Fruit fly (Drosophila melanogaster) whole organism, embryonic: ENCODE measurements around the gene mRpS30.

Source experiments
- Atf3 ChIP-seq: fragments of 200-800 bp; sonication (Bioruptor generic); optimal IDR thresholded peaks from 3 replicates; lab custom pipeline; 2016; ENCODE audit warnings: missing biosample characterization, missing genetic modification characterization
- Atf6 ChIP-seq: fragments of 200-800 bp; sonication (Bioruptor generic); IDR thresholded peaks from 2 replicates; pipeline ENCODE4 v1.3.6; 2022; ENCODE audit warnings: missing biosample characterization, missing genetic modification characterization
- B-H1 ChIP-seq: fragments of 200-800 bp; sonication (Bioruptor generic); IDR thresholded peaks from 3 replicates; pipeline ENCODE4 v1.3.6; 2022; ENCODE audit warnings: missing biosample characterization, missing genetic modification characterization
- Bdp1 ChIP-seq: fragments of 200-800 bp; sonication (Bioruptor generic); optimal IDR thresholded peaks from 3 replicates; lab custom pipeline; 2016; ENCODE audit warnings: missing biosample characterization, missing genetic modification characterization
- CG10654 ChIP-seq: fragments of 200-800 bp; sonication (Bioruptor generic); optimal IDR thresholded peaks from 2 replicates; lab custom pipeline; 2016; ENCODE audit warnings: missing biosample characterization, missing genetic modification characterization
- CG10979 ChIP-seq: fragments of 200-800 bp; sonication (Bioruptor generic); optimal IDR thresholded peaks from 2 replicates; lab custom pipeline; 2018; ENCODE audit warnings: missing biosample characterization, mild to moderate bottlenecking, missing genetic modification characterization, moderate library complexity
- CG11093 ChIP-seq: fragments of 200-800 bp; sonication (Bioruptor generic); IDR thresholded peaks from 3 replicates; pipeline ENCODE4 v1.3.6; 2022; ENCODE audit warnings: missing biosample characterization, missing genetic modification characterization
- CG11696 ChIP-seq: fragments of 200-800 bp; sonication (Bioruptor generic); IDR thresholded peaks from 2 replicates; pipeline ENCODE4 v1.3.6; 2022; ENCODE audit warnings: missing biosample characterization, missing genetic modification characterization
- CG12942 ChIP-seq: fragments of 200-800 bp; sonication (Bioruptor generic); optimal IDR thresholded peaks from 3 replicates; lab custom pipeline; 2016; ENCODE audit warnings: missing biosample characterization, missing genetic modification characterization
- CG14667 ChIP-seq: fragments of 200-800 bp; sonication (Bioruptor generic); IDR thresholded peaks from 2 replicates; pipeline ENCODE4 v1.3.6; 2022; ENCODE audit warnings: missing biosample characterization, missing genetic modification characterization
- CG16815 ChIP-seq: fragments of 200-800 bp; sonication (Bioruptor generic); optimal IDR thresholded peaks from 3 replicates; lab custom pipeline; 2017; ENCODE audit warnings: missing biosample characterization, mild to moderate bottlenecking, missing genetic modification characterization
- CG31388 ChIP-seq: fragments of 200-800 bp; sonication (Bioruptor generic); optimal IDR thresholded peaks from 2 replicates; lab custom pipeline; 2016; ENCODE audit warnings: missing biosample characterization, missing genetic modification characterization
- CG3847 ChIP-seq: fragments of 200-800 bp; sonication (Bioruptor generic); IDR thresholded peaks from 2 replicates; pipeline ENCODE4 v1.3.6; 2022; ENCODE audit warnings: missing biosample characterization, missing genetic modification characterization
- CG5180 ChIP-seq: fragments of 200-800 bp; sonication (Bioruptor generic); optimal IDR thresholded peaks from 3 replicates; lab custom pipeline; 2017; ENCODE audit warnings: missing biosample characterization, missing genetic modification characterization, mild to moderate bottlenecking, moderate library complexity, missing genetic modification reagents
- CG6765 ChIP-seq: fragments of 200-800 bp; sonication (Bioruptor generic); optimal IDR thresholded peaks from 3 replicates; lab custom pipeline; 2017; ENCODE audit warnings: missing biosample characterization, mild to moderate bottlenecking, missing genetic modification characterization
- CG7271 ChIP-seq: fragments of 200-800 bp; sonication (Bioruptor generic); optimal IDR thresholded peaks from 2 replicates; lab custom pipeline; 2018; ENCODE audit warnings: missing biosample characterization, mild to moderate bottlenecking, missing genetic modification characterization, moderate library complexity
- CG7745 ChIP-seq: fragments of 200-800 bp; sonication (Bioruptor generic); optimal IDR thresholded peaks from 2 replicates; lab custom pipeline; 2018; ENCODE audit warnings: missing biosample characterization, mild to moderate bottlenecking, missing genetic modification characterization, moderate library complexity
- CG7928 ChIP-seq: fragments of 200-800 bp; sonication (Bioruptor generic); optimal IDR thresholded peaks from 2 replicates; lab custom pipeline; 2017; ENCODE audit warnings: missing biosample characterization, mild to moderate bottlenecking, missing genetic modification characterization
- CG9797 ChIP-seq: fragments of 200-800 bp; sonication (Bioruptor generic); optimal IDR thresholded peaks from 3 replicates; lab custom pipeline; 2018; ENCODE audit warnings: missing biosample characterization, mild to moderate bottlenecking, missing genetic modification characterization
- CHES-1-like ChIP-seq: fragments of 200-800 bp; sonication (Bioruptor generic); optimal IDR thresholded peaks from 2 replicates; lab custom pipeline; 2016; ENCODE audit warnings: missing biosample characterization, missing genetic modification characterization
- CoRest ChIP-seq: fragments of 200-800 bp; sonication (Bioruptor generic); optimal IDR thresholded peaks from 3 replicates; lab custom pipeline; 2018; ENCODE audit warnings: missing biosample characterization, mild to moderate bottlenecking, missing genetic modification characterization, moderate library complexity
- Doc3 ChIP-seq: fragments of 200-800 bp; sonication (Bioruptor generic); IDR thresholded peaks from 3 replicates; pipeline ENCODE4 v1.3.6; 2022; ENCODE audit warnings: missing biosample characterization, missing genetic modification characterization; ENCODE audit not compliant: partially characterized antibody
- Elba2 ChIP-seq: fragments of 200-800 bp; sonication (Bioruptor generic); optimal IDR thresholded peaks from 3 replicates; lab custom pipeline; 2016; ENCODE audit warnings: missing biosample characterization, missing genetic modification characterization
- HLH3B ChIP-seq: fragments of 200-800 bp; sonication (Bioruptor generic); IDR thresholded peaks from 2 replicates; pipeline ENCODE4 v1.3.6; 2022; ENCODE audit warnings: missing biosample characterization, missing genetic modification characterization
- Hand ChIP-seq: fragments of 200-800 bp; sonication (Bioruptor generic); optimal IDR thresholded peaks from 2 replicates; lab custom pipeline; 2017; ENCODE audit warnings: mild to moderate bottlenecking, missing biosample characterization, missing genetic modification reagents, missing genetic modification characterization
- Hmr ChIP-seq: fragments of 200-800 bp; sonication (Bioruptor generic); optimal IDR thresholded peaks from 3 replicates; lab custom pipeline; 2017; ENCODE audit warnings: mild to moderate bottlenecking, missing biosample characterization, missing genetic modification reagents, missing genetic modification characterization
- Lhr ChIP-seq: fragments of 200-800 bp; sonication (Bioruptor generic); optimal IDR thresholded peaks from 3 replicates; lab custom pipeline; 2017; ENCODE audit warnings: mild to moderate bottlenecking, missing biosample characterization, missing genetic modification reagents, missing genetic modification characterization
- Mrtf ChIP-seq: fragments of 200-800 bp; sonication (Bioruptor generic); IDR thresholded peaks from 3 replicates; pipeline ENCODE4 v1.3.6; 2022; ENCODE audit warnings: missing biosample characterization, missing genetic modification characterization
- ap ChIP-seq: fragments of 200-800 bp; sonication (Bioruptor generic); IDR thresholded peaks from 2 replicates; pipeline ENCODE4 v1.3.6; 2022; ENCODE audit warnings: missing biosample characterization, missing genetic modification characterization
- cato ChIP-seq: fragments of 200-800 bp; sonication (Bioruptor generic); optimal IDR thresholded peaks from 2 replicates; lab custom pipeline; 2016; ENCODE audit warnings: missing biosample characterization, missing genetic modification characterization, borderline replicate concordance
- caup ChIP-seq: fragments of 200-800 bp; sonication (Bioruptor generic); optimal IDR thresholded peaks from 3 replicates; lab custom pipeline; 2017; ENCODE audit warnings: missing biosample characterization, mild to moderate bottlenecking, missing genetic modification characterization, moderate library complexity; ENCODE audit not compliant: severe bottlenecking
- chm ChIP-seq: fragments of 200-800 bp; sonication (Bioruptor generic); IDR thresholded peaks from 2 replicates; pipeline ENCODE4 v1.3.6; 2022; ENCODE audit warnings: missing biosample characterization, missing genetic modification characterization
- ci ChIP-seq: fragments of 200-800 bp; sonication (Bioruptor generic); IDR thresholded peaks from 3 replicates; pipeline ENCODE4 v1.3.6; 2022; ENCODE audit warnings: missing biosample characterization, missing genetic modification characterization
- emc ChIP-seq: fragments of 200-800 bp; sonication (Bioruptor generic); optimal IDR thresholded peaks from 2 replicates; lab custom pipeline; 2016; ENCODE audit warnings: missing biosample characterization, missing genetic modification characterization
- fru ChIP-seq: fragments of >200 bp; optimal IDR thresholded peaks from 2 replicates; lab custom pipeline; 2017
- gce ChIP-seq: fragments of 200-800 bp; sonication (Bioruptor generic); IDR thresholded peaks from 3 replicates; pipeline ENCODE4 v1.3.6; 2022; ENCODE audit warnings: missing biosample characterization, missing genetic modification characterization
- gem ChIP-seq: fragments of 200-800 bp; sonication (Bioruptor generic); optimal IDR thresholded peaks from 2 replicates; lab custom pipeline; 2019; ENCODE audit warnings: missing biosample characterization, mild to moderate bottlenecking, missing genetic modification characterization, moderate library complexity
- grn ChIP-seq: fragments of 200-800 bp; sonication (Bioruptor generic); optimal IDR thresholded peaks from 3 replicates; lab custom pipeline; 2017; ENCODE audit warnings: missing biosample characterization, missing genetic modification characterization
- h ChIP-seq: fragments of >200 bp; optimal IDR thresholded peaks from 2 replicates; lab custom pipeline; 2017
- insv ChIP-seq, 2 experiments: fragments of 200-800 bp; sonication (Bioruptor generic); optimal IDR thresholded peaks; 3 replicates each; lab custom pipeline; 2016 to 2018; ENCODE audit warnings: missing biosample characterization in 2 of 2, missing genetic modification characterization in 2 of 2
- lov ChIP-seq, 2 experiments: fragments of 200-800 bp in 1 of 2; fragments of >200 bp in 1 of 2; sonication (Bioruptor generic) in 1 of 2; IDR thresholded peaks in 1 of 2; optimal IDR thresholded peaks in 1 of 2; 2 replicates in 1 of 2; 3 replicates in 1 of 2; pipeline versions ENCODE4 v1.3.6 to Lab custom; 2017 to 2022; ENCODE audit warnings: missing biosample characterization in 1 of 2, missing genetic modification characterization in 1 of 2
- nau ChIP-seq: fragments of 200-800 bp; sonication (Bioruptor generic); optimal IDR thresholded peaks from 3 replicates; lab custom pipeline; 2017; ENCODE audit warnings: missing biosample characterization, mild to moderate bottlenecking, missing genetic modification characterization, missing genetic modification reagents
- org-1 ChIP-seq: fragments of 200-800 bp; sonication (Bioruptor generic); optimal IDR thresholded peaks from 2 replicates; lab custom pipeline; 2017; ENCODE audit warnings: missing biosample characterization, missing genetic modification characterization
- phol ChIP-seq: fragments of 200-800 bp; sonication (Bioruptor generic); optimal IDR thresholded peaks from 3 replicates; lab custom pipeline; 2018; ENCODE audit warnings: missing biosample characterization, mild to moderate bottlenecking, missing genetic modification characterization, moderate library complexity
- pnt ChIP-seq: fragments of 200-800 bp; sonication (Bioruptor generic); optimal IDR thresholded peaks from 3 replicates; lab custom pipeline; 2016; ENCODE audit warnings: missing biosample characterization, missing genetic modification characterization
- sd ChIP-seq: fragments of 200-800 bp; sonication (Bioruptor generic); optimal IDR thresholded peaks from 3 replicates; lab custom pipeline; 2018; ENCODE audit warnings: missing biosample characterization, mild to moderate bottlenecking, missing genetic modification characterization, moderate library complexity
- sens ChIP-seq: fragments of 200-800 bp; sonication (Bioruptor generic); peaks from one replicate; lab custom pipeline; 2016; ENCODE audit warnings: missing biosample characterization, missing genetic modification characterization
- sob ChIP-seq: fragments of 200-800 bp; sonication (Bioruptor generic); IDR thresholded peaks from 2 replicates; pipeline ENCODE4 v1.3.6; 2022; ENCODE audit warnings: missing biosample characterization, missing genetic modification characterization
- sug ChIP-seq: fragments of 200-800 bp; optimal IDR thresholded peaks from 2 replicates; lab custom pipeline; 2019; ENCODE audit warnings: missing biosample characterization, mild to moderate bottlenecking, missing genetic modification characterization, moderate library complexity
- ttk ChIP-seq: fragments of 200-800 bp; sonication (Bioruptor generic); IDR thresholded peaks from 2 replicates; pipeline ENCODE4 v2.1.2; 2022; ENCODE audit warnings: missing biosample characterization, missing genetic modification characterization

mRpS30 gene

dm6 chrX:15788235-15789187 is 2.7 kb downstream of the mRpS30 start, which contains the start of gene Rhp (continued):
- no peak for TF ChIP-seq Atf3 (GFP tag; lab: Kevin White, UChicago)
- TF ChIP-seq Atf6, result no peak
- no peak for TF ChIP-seq ap
- TF ChIP-seq Elba2 (GFP tag; lab: Kevin White, UChicago), result no peak
- TF ChIP-seq cato, result no peak
- no peak for TF ChIP-seq insv (GFP tag; optimal IDR thresholded peaks at IDR 0.05; lab: Kevin White, UChicago)
- peak; percentile 31; the same call in 1 of the 3 replicates for TF ChIP-seq ci (GFP tag; lab: Robert Waterston, UW)
- TF ChIP-seq CG9797 (GFP tag; lab: Kevin White, UChicago), result peak; percentile 61
- TF ChIP-seq Hand, result no peak
- no peak for TF ChIP-seq Doc3 (GFP tag; lab: Robert Waterston, UW)
- TF ChIP-seq grn (GFP tag; lab: Kevin White, UChicago), result no peak
- TF ChIP-seq h (lab: Kevin White, UChicago), result no peak
- no peak for TF ChIP-seq CG31388
- peak; percentile 45 for TF ChIP-seq CoRest (tag; lab: Kevin White, UChicago)
- no peak for TF ChIP-seq CG7745 (tag; lab: Kevin White, UChicago)
- TF ChIP-seq CG6765 (GFP tag; lab: Kevin White, UChicago), result no peak
- TF ChIP-seq Lhr (GFP tag; lab: Kevin White, UChicago), result peak; percentile 24
- TF ChIP-seq sug, result no peak
- no peak for TF ChIP-seq sd (tag; lab: Kevin White, UChicago)
- TF ChIP-seq Bdp1 (GFP tag; lab: Kevin White, UChicago), result no peak
- no peak for TF ChIP-seq gce (GFP tag; lab: Robert Waterston, UW)
- no peak for TF ChIP-seq CG10979 (tag; lab: Kevin White, UChicago)
- TF ChIP-seq chm (GFP tag; lab: Robert Waterston, UW), result no peak
- no peak for TF ChIP-seq CHES-1-like (GFP tag; lab: Kevin White, UChicago)
- no peak for TF ChIP-seq CG14667
- no peak for TF ChIP-seq ttk
- TF ChIP-seq emc, result no peak
- TF ChIP-seq CG10654 (GFP tag; lab: Kevin White, UChicago), result no peak
- TF ChIP-seq fru, result no peak
- TF ChIP-seq B-H1 (GFP tag; lab: Robert Waterston, UW), result no peak; the same call in 2 of the 3 replicates
- TF ChIP-seq nau, result no peak
- TF ChIP-seq sens (GFP tag; lab: Kevin White, UChicago), result peak; percentile 90
- no peak for TF ChIP-seq sob (GFP tag; lab: Robert Waterston, UW)
- TF ChIP-seq CG7928 (GFP tag; lab: Kevin White, UChicago), result no peak
- no peak for TF ChIP-seq Mrtf
- TF ChIP-seq CG3847 (GFP tag; lab: Robert Waterston, UW), result no peak
- no peak for TF ChIP-seq pnt (GFP tag; lab: Kevin White, UChicago)
- TF ChIP-seq caup (GFP tag; lab: Kevin White, UChicago), result peak; percentile 31
- TF ChIP-seq CG11696 (GFP tag; lab: Robert Waterston, UW), result no peak
- TF ChIP-seq CG5180 (GFP tag; lab: Kevin White, UChicago), result peak; percentile 56
- peak; percentile 68 for TF ChIP-seq gem (tag; lab: Kevin White, UChicago)
- TF ChIP-seq CG11093, result no peak
- no peak for TF ChIP-seq org-1
- peak; percentile 37 for TF ChIP-seq Hmr (GFP tag; lab: Kevin White, UChicago)
- TF ChIP-seq CG7271 (tag; lab: Kevin White, UChicago), result no peak
- TF ChIP-seq lov (optimal IDR thresholded peaks at IDR 0.05; lab: Kevin White, UChicago), result no peak
- no peak for TF ChIP-seq lov (GFP tag; IDR thresholded peaks at IDR 0.05; lab: Robert Waterston, UW)
- no peak for TF ChIP-seq HLH3B (GFP tag; lab: Robert Waterston, UW)
- no peak for TF ChIP-seq CG12942 (GFP tag; lab: Kevin White, UChicago)
- TF ChIP-seq phol, result no peak
- no peak for TF ChIP-seq CG16815 (GFP tag; lab: Kevin White, UChicago)
